Worm (Caenorhabditis elegans) whole organism, dauer: ENCODE measurements around the gene srz-32.
"Not testable (repeated sequence)": the region's sequence is repeated elsewhere in the genome, so short reads cannot be mapped to it uniquely, and the experiment has no call there.

Experiments
- unc-62 ChIP-seq: sonication (generic microtip); optimal IDR thresholded peaks from 2 replicates; lab custom pipeline; 2017; ENCODE audit warnings: missing biosample characterization, missing genetic modification reagents, missing genetic modification characterization

Gene srz-32

ce11 chrIV:3436021-3436420, at the start of gene srz-32:
TSS of gene srz-32 (plus strand) at chrIV:3436321.
- no peak for TF ChIP-seq unc-62 (GFP tag; lab: Kevin White, UChicago)

ce11 chrIV:3386504-3387290, 49.4 kb upstream of the srz-32 start:
- TF ChIP-seq unc-62 (GFP tag; lab: Kevin White, UChicago), result no peak

ce11 chrIV:3389999-3390398, 46.1 kb upstream of the srz-32 start, which contains the start of gene B0546.5:
TSS of gene B0546.5 (minus strand) at chrIV:3390099.
- TF ChIP-seq unc-62 (GFP tag; lab: Kevin White, UChicago), result not testable (repeated sequence)

- not testable (repeated sequence) for TF ChIP-seq unc-62 (GFP tag; lab: Kevin White, UChicago)
Measured at ce11 chrIV:3394066-3394465, 42.1 kb upstream of the srz-32 start, which contains the start of gene C04C3.4. TSS of gene C04C3.4 (plus strand) at chrIV:3394366.

ce11 chrIV:3395581-3395980, 40.5 kb upstream of the srz-32 start, which contains the start of gene C04C3.14:
TSS of gene C04C3.14 (plus strand) at chrIV:3395881.
- no peak for TF ChIP-seq unc-62 (GFP tag; lab: Kevin White, UChicago)

DNA sequence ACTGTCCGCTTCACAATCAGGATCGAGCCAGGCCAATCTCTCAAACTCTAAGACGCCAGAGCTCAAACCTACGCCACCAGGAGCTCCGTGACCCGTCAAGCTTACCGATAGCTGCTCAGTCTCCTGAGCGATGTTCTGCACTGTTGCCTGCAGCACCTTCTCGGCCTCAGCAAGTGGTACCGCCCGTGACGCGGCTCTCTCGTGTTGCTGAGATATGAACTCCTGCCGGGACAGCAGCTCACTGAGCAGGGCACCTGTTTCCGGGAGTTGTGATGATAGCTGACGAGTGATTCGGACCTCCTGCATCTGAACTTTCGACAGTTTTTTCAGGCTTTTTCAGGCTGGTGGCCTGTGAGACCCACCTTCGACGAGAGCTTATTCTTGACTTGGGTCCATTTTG, 38.0 kb upstream of the srz-32 start:
- no peak for TF ChIP-seq unc-62 (GFP tag; lab: Kevin White, UChicago)

DNA sequence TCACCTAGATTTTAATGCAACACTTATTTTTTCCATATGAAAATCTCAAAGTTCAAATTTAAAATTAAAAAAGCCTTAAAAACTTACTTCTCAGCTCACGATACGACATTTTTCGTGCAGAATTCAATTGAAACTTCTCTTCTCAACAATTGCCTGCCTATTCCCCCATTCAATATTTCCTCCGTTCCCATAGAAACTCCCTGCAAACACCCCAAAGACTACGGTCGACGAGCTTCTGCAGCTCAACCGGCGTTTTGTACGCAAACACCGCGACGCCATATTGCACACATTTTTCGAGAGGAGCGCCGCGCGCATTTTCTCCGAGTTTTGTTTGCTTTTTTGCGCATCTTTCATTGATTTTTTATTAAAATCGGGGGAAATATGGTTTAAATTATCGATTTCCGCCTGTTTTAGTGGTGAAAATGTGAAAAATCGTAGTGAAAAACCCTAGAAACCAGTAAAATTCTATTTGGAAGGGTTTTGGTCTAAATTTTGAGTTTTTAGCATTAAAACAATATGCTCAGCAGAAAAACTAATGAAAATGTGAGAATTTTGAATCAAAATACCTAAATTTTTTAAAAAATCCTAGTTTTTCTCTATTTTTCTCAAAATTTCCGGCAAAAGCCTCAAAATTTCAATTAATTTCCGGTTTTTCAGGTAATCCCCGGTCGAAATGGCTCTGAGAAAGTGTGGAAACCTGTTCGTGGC, 37.0 kb upstream of the srz-32 start, which contains the start of the genes dyf-3 and pdhb-1:
TSS of gene dyf-3 (minus strand) at position 217 of the 708 bp plus-strand sequence.
TSS of gene pdhb-1 (plus strand) at position 658 of the 708 bp plus-strand sequence.
- TF ChIP-seq unc-62 (GFP tag; lab: Kevin White, UChicago), result no peak

DNA sequence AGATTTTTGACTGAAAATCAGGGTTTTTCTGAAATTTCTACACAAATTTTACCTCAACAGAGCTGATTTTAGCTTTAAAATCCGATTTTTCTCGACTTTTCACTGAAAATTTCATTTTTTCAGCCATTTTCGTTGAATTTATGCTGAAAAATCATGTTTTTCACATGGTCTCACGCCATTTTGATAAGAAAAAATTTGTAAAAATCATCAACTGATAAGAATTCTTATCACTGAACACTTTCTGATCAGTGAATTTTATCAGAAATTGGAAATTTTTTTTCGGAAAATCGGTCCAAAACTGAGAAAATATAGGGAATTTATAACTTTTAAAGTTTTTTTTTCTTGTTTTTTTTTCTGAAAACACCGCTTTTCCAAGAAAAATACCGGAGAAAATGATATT, 35.2 kb upstream of the srz-32 start:
- no peak for TF ChIP-seq unc-62 (GFP tag; lab: Kevin White, UChicago)

DNA sequence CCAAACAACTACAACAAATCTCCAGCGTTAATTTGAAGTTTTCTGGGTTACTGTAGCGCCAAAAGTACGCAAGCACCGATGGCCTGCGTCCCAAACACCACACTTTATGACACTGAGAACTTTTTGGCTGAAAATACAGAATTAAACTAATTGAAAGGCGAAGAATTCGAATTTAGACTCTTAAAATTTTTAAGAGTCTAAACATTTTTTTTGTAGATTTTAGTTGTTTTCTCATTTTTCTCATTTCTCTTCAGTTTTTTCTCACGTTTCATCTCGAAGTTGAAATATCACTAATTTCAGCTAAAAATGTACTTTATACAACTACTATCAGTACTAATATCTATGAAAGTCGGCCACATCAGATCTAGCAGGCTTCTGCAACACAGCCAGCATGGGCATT, 20.7 kb upstream of the srz-32 start, which contains the start of gene lgc-9:
TSS of gene lgc-9 (plus strand) at position 301 of the 400 bp plus-strand sequence.
- no peak for TF ChIP-seq unc-62 (GFP tag; lab: Kevin White, UChicago)

DNA sequence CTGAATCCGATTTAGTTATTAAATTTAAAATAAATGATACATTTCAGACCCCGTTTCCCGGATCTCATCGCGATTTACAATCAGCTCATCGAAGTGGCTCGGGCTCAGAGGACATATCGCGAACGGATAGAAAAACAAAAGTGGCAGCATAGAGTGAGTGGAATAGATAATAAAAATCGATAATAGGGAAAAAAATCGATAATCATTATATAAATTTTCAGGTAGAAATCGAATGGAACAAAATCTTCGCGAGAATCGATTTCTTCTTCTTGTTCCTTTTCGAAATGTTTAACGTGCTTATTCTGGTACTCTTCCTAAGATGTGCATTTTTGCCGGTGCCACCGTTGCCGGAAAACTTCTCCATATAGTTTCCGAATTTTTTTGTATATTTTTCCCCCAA, 17.4 kb upstream of the srz-32 start:
- no peak for TF ChIP-seq unc-62 (GFP tag; lab: Kevin White, UChicago)

- TF ChIP-seq unc-62 (GFP tag; lab: Kevin White, UChicago), result no peak
Measured at ce11 chrIV:3422516-3422915, 13.6 kb upstream of the srz-32 start, which contains the start of gene C04C3.6. TSS of gene C04C3.6 (minus strand) at chrIV:3422616.

- TF ChIP-seq unc-62 (GFP tag; lab: Kevin White, UChicago), result no peak
Measured at ce11 chrIV:3428434-3428950, 7.6 kb upstream of the srz-32 start, which contains the start of the genes C04C3.9 and srz-60. TSS of gene C04C3.9 (minus strand) at chrIV:3428534. TSS of gene srz-60 (plus strand) at chrIV:3428900.

- not testable (repeated sequence) for TF ChIP-seq unc-62 (GFP tag; lab: Kevin White, UChicago)
Measured at ce11 chrIV:3433387-3433786, 2.7 kb upstream of the srz-32 start, which contains the start of gene C04C3.7. TSS of gene C04C3.7 (minus strand) at chrIV:3433487.

- TF ChIP-seq unc-62 (GFP tag; lab: Kevin White, UChicago), result no peak
Measured at ce11 chrIV:3438022-3438421, 1.9 kb downstream of the srz-32 start, which contains the start of gene grd-13. TSS of gene grd-13 (plus strand) at chrIV:3438312.

ce11 chrIV:3439354-3439753, 3.2 kb downstream of the srz-32 start, which contains the start of gene grd-3:
TSS of gene grd-3 (plus strand) at chrIV:3439655.
- TF ChIP-seq unc-62 (GFP tag; lab: Kevin White, UChicago), result no peak
